Fruit fly (Drosophila melanogaster) whole organism, embryonic: ENCODE measurements around the gene Pez.
A peak's percentile ranks its signal among the peaks of the same experiment; 100 is the strongest.

Experiments used
- Atf3 ChIP-seq: fragments of 200-800 bp; sonication (Bioruptor generic); optimal IDR thresholded peaks from 3 replicates; lab custom pipeline; 2016; ENCODE audit warnings: missing biosample characterization, missing genetic modification characterization
- CG10979 ChIP-seq: fragments of 200-800 bp; sonication (Bioruptor generic); optimal IDR thresholded peaks from 2 replicates; lab custom pipeline; 2018; ENCODE audit warnings: missing biosample characterization, mild to moderate bottlenecking, missing genetic modification characterization, moderate library complexity
- CG11504 ChIP-seq: fragments of 200-800 bp; sonication (Bioruptor generic); optimal IDR thresholded peaks from 3 replicates; lab custom pipeline; 2019; ENCODE audit warnings: missing biosample characterization, mild to moderate bottlenecking, missing genetic modification characterization, moderate library complexity
- CG12659 ChIP-seq: fragments of 200-800 bp; sonication (Bioruptor generic); optimal IDR thresholded peaks from 3 replicates; lab custom pipeline; 2017; ENCODE audit warnings: mild to moderate bottlenecking, missing biosample characterization, missing genetic modification reagents, missing genetic modification characterization
- CG18011 ChIP-seq: fragments of 200-800 bp; sonication (Bioruptor generic); optimal IDR thresholded peaks from 2 replicates; lab custom pipeline; 2017; ENCODE audit warnings: missing biosample characterization, missing genetic modification characterization, mild to moderate bottlenecking, moderate library complexity, missing genotype
- CG32532 ChIP-seq: fragments of 200-800 bp; sonication (Bioruptor generic); IDR thresholded peaks from 2 replicates; pipeline ENCODE4 v1.3.6; 2022; ENCODE audit warnings: missing biosample characterization, missing genetic modification characterization
- CG33557 ChIP-seq: fragments of 200-800 bp; sonication (Bioruptor generic); optimal IDR thresholded peaks from 2 replicates; lab custom pipeline; 2019; ENCODE audit warnings: missing biosample characterization, mild to moderate bottlenecking, missing genetic modification characterization, moderate library complexity
- CG3407 ChIP-seq: fragments of 200-800 bp; sonication (Bioruptor generic); optimal IDR thresholded peaks from 2 replicates; lab custom pipeline; 2018; ENCODE audit warnings: missing biosample characterization, mild to moderate bottlenecking, missing genetic modification characterization
- CG5245 ChIP-seq: fragments of 200-800 bp; sonication (Bioruptor generic); optimal IDR thresholded peaks from 3 replicates; lab custom pipeline; 2016; ENCODE audit warnings: missing biosample characterization, missing genetic modification characterization
- CG6175 ChIP-seq: fragments of 200-800 bp; sonication (Bioruptor generic); IDR thresholded peaks from 3 replicates; pipeline ENCODE4 v1.3.6; 2022; ENCODE audit warnings: missing biosample characterization, missing genetic modification characterization
- CG6683 ChIP-seq: fragments of 200-800 bp; sonication (Bioruptor generic); optimal IDR thresholded peaks from 2 replicates; lab custom pipeline; 2017; ENCODE audit warnings: missing biosample characterization, mild to moderate bottlenecking, missing genetic modification characterization, missing genetic modification reagents
- CG7786 ChIP-seq: fragments of 200-800 bp; sonication (Bioruptor generic); optimal IDR thresholded peaks from 2 replicates; lab custom pipeline; 2016; ENCODE audit warnings: missing biosample characterization, missing genetic modification characterization
- CG8290 ChIP-seq, 3 experiments: fragments of 200-800 bp; sonication (Bioruptor generic); optimal IDR thresholded peaks; 2 replicates each; lab custom pipeline; 2016 to 2019; ENCODE audit warnings: missing biosample characterization in 3 of 3, missing genetic modification characterization in 3 of 3, mild to moderate bottlenecking in 2 of 3, moderate library complexity in 1 of 3
- CG9817 ChIP-seq: fragments of 200-800 bp; sonication (Bioruptor generic); optimal IDR thresholded peaks from 2 replicates; lab custom pipeline; 2018; ENCODE audit warnings: missing biosample characterization, mild to moderate bottlenecking, missing genetic modification characterization, moderate library complexity
- CG9932 ChIP-seq: fragments of 200-800 bp; sonication (Bioruptor generic); IDR thresholded peaks from 2 replicates; pipeline ENCODE4 v1.3.6; 2022; ENCODE audit warnings: missing biosample characterization, missing genetic modification characterization
- Dad ChIP-seq: fragments of 200-800 bp; sonication (Bioruptor generic); optimal IDR thresholded peaks from 3 replicates; lab custom pipeline; 2016; ENCODE audit warnings: missing biosample characterization, missing genetic modification characterization
- Drgx ChIP-seq: fragments of 200-800 bp; sonication (Bioruptor generic); IDR thresholded peaks from 2 replicates; pipeline ENCODE4 v1.3.6; 2022; ENCODE audit warnings: missing biosample characterization, missing genetic modification characterization
- Ets65A ChIP-seq: fragments of 200-800 bp; sonication (Bioruptor generic); peaks from one replicate; lab custom pipeline; 2016; ENCODE audit warnings: missing biosample characterization, missing genetic modification characterization
- Fer1 ChIP-seq: fragments of 200-800 bp; sonication (Bioruptor generic); optimal IDR thresholded peaks from 2 replicates; lab custom pipeline; 2017; ENCODE audit warnings: missing biosample characterization, mild to moderate bottlenecking, missing genetic modification characterization
- HLH54F ChIP-seq: fragments of 200-800 bp; sonication (Bioruptor generic); optimal IDR thresholded peaks from 3 replicates; lab custom pipeline; 2016; ENCODE audit warnings: missing biosample characterization, missing genetic modification characterization
- HmgD ChIP-seq: fragments of 200-800 bp; sonication (Bioruptor generic); optimal IDR thresholded peaks from 3 replicates; lab custom pipeline; 2016; ENCODE audit warnings: missing biosample characterization, missing genetic modification characterization
- Lhr ChIP-seq: fragments of 200-800 bp; sonication (Bioruptor generic); optimal IDR thresholded peaks from 3 replicates; lab custom pipeline; 2017; ENCODE audit warnings: mild to moderate bottlenecking, missing biosample characterization, missing genetic modification reagents, missing genetic modification characterization
- Lpt ChIP-seq: fragments of >200 bp; optimal IDR thresholded peaks from 2 replicates; lab custom pipeline; 2018; ENCODE audit warnings: missing biosample characterization, missing genetic modification characterization
- Meics ChIP-seq: fragments of 200-800 bp; sonication (Bioruptor generic); optimal IDR thresholded peaks from 2 replicates; lab custom pipeline; 2017; ENCODE audit warnings: missing biosample characterization, mild to moderate bottlenecking, missing genetic modification characterization
- NC2β ChIP-seq: fragments of 200-800 bp; sonication (Bioruptor generic); optimal IDR thresholded peaks from 2 replicates; lab custom pipeline; 2016; ENCODE audit warnings: missing biosample characterization, missing genetic modification characterization
- Oli ChIP-seq: fragments of 200-800 bp; sonication (Bioruptor generic); optimal IDR thresholded peaks from 2 replicates; lab custom pipeline; 2018; ENCODE audit warnings: missing biosample characterization, mild to moderate bottlenecking, missing genetic modification characterization, moderate library complexity
- Ptx1 ChIP-seq: fragments of 200-800 bp; sonication (Bioruptor generic); IDR thresholded peaks from 2 replicates; pipeline ENCODE4 v1.3.6; 2022; ENCODE audit warnings: missing biosample characterization, missing genetic modification characterization
- Sin3A ChIP-seq: fragments of >200 bp; optimal IDR thresholded peaks from 2 replicates; lab custom pipeline; 2018
- Sry-δ ChIP-seq: fragments of 200-800 bp; sonication (Bioruptor generic); optimal IDR thresholded peaks from 2 replicates; lab custom pipeline; 2016; ENCODE audit warnings: missing biosample characterization, missing genetic modification characterization
- Xrp1 ChIP-seq: fragments of 200-800 bp; sonication (Bioruptor generic); IDR thresholded peaks from 2 replicates; pipeline ENCODE4 v1.3.6; 2022; ENCODE audit warnings: missing biosample characterization, missing genetic modification characterization
- ase ChIP-seq: fragments of 200-800 bp; sonication (Bioruptor generic); IDR thresholded peaks from 3 replicates; pipeline ENCODE4 v1.3.6; 2022; ENCODE audit warnings: missing biosample characterization, missing genetic modification characterization
- bcd ChIP-seq: fragments of 200-800 bp; sonication (Bioruptor generic); optimal IDR thresholded peaks from 2 replicates; lab custom pipeline; 2017; ENCODE audit warnings: missing biosample characterization, mild to moderate bottlenecking, missing genetic modification characterization
- cad ChIP-seq: fragments of >200 bp; optimal IDR thresholded peaks from 2 replicates; lab custom pipeline; 2017; ENCODE audit warnings: missing biosample characterization, missing genetic modification characterization
- exex ChIP-seq: fragments of 200-800 bp; sonication (Bioruptor generic); optimal IDR thresholded peaks from 4 replicates; lab custom pipeline; 2018; ENCODE audit warnings: missing biosample characterization, mild to moderate bottlenecking, missing genetic modification characterization, moderate library complexity
- gsb-n ChIP-seq: fragments of 200-800 bp; sonication (Bioruptor generic); optimal IDR thresholded peaks from 3 replicates; lab custom pipeline; 2018; ENCODE audit warnings: missing biosample characterization, mild to moderate bottlenecking, missing genetic modification characterization
- ham ChIP-seq: fragments of 200-800 bp; sonication (Bioruptor generic); IDR thresholded peaks from 2 replicates; pipeline ENCODE4 v1.3.6; 2022; ENCODE audit warnings: missing biosample characterization, missing genetic modification characterization
- her ChIP-seq: fragments of 200-800 bp; sonication (Bioruptor generic); optimal IDR thresholded peaks from 2 replicates; lab custom pipeline; 2016; ENCODE audit warnings: missing biosample characterization, missing genetic modification characterization
- hth ChIP-seq: fragments of >200 bp; optimal IDR thresholded peaks from 2 replicates; lab custom pipeline; 2017; ENCODE audit warnings: inconsistent platforms
- insv ChIP-seq, 2 experiments: fragments of 200-800 bp; sonication (Bioruptor generic); optimal IDR thresholded peaks; 3 replicates each; lab custom pipeline; 2016 to 2018; ENCODE audit warnings: missing biosample characterization in 2 of 2, missing genetic modification characterization in 2 of 2
- jumu ChIP-seq: fragments of 200-800 bp; sonication (Bioruptor generic); optimal IDR thresholded peaks from 3 replicates; lab custom pipeline; 2016; ENCODE audit warnings: missing biosample characterization, missing genetic modification characterization
- klu ChIP-seq: fragments of 200-800 bp; sonication (Bioruptor generic); IDR thresholded peaks from 2 replicates; pipeline ENCODE4 v1.3.6; 2022; ENCODE audit warnings: missing biosample characterization, missing genetic modification characterization
- kni ChIP-seq: fragments of 200-800 bp; sonication (Bioruptor generic); optimal IDR thresholded peaks from 3 replicates; lab custom pipeline; 2017; ENCODE audit warnings: mild to moderate bottlenecking, missing biosample characterization, missing genetic modification reagents, missing genetic modification characterization
- nerfin-1 ChIP-seq: fragments of 200-800 bp; sonication (Bioruptor generic); optimal IDR thresholded peaks from 3 replicates; lab custom pipeline; 2019; ENCODE audit warnings: missing biosample characterization, mild to moderate bottlenecking, missing genetic modification characterization, moderate library complexity
- phol ChIP-seq: fragments of 200-800 bp; sonication (Bioruptor generic); optimal IDR thresholded peaks from 3 replicates; lab custom pipeline; 2018; ENCODE audit warnings: missing biosample characterization, mild to moderate bottlenecking, missing genetic modification characterization, moderate library complexity
- sim ChIP-seq: fragments of 200-800 bp; sonication (Bioruptor generic); IDR thresholded peaks from 2 replicates; pipeline ENCODE4 v1.3.6; 2022; ENCODE audit warnings: missing biosample characterization, missing genetic modification characterization
- sr ChIP-seq: fragments of 200-800 bp; sonication (Bioruptor generic); IDR thresholded peaks from 3 replicates; pipeline ENCODE4 v1.3.6; 2022; ENCODE audit warnings: missing biosample characterization, missing genetic modification characterization
- toy ChIP-seq: fragments of 200-800 bp; sonication (Bioruptor generic); IDR thresholded peaks from 2 replicates; pipeline ENCODE4 v1.3.6; 2022; ENCODE audit warnings: missing biosample characterization, missing genetic modification characterization
- twi ChIP-seq: fragments of 200-800 bp; optimal IDR thresholded peaks from 2 replicates; lab custom pipeline; 2019; ENCODE audit warnings: missing biosample characterization, mild to moderate bottlenecking, missing genetic modification characterization, moderate library complexity
- vfl ChIP-seq: fragments of 200-800 bp; sonication (Bioruptor generic); optimal IDR thresholded peaks from 2 replicates; lab custom pipeline; 2016; ENCODE audit warnings: missing biosample characterization, missing genetic modification characterization
- z ChIP-seq: fragments of 200-800 bp; sonication (Bioruptor generic); IDR thresholded peaks from 3 replicates; pipeline ENCODE4 v1.3.6; 2022; ENCODE audit warnings: missing biosample characterization, missing genetic modification characterization

Gene Pez

DNA sequence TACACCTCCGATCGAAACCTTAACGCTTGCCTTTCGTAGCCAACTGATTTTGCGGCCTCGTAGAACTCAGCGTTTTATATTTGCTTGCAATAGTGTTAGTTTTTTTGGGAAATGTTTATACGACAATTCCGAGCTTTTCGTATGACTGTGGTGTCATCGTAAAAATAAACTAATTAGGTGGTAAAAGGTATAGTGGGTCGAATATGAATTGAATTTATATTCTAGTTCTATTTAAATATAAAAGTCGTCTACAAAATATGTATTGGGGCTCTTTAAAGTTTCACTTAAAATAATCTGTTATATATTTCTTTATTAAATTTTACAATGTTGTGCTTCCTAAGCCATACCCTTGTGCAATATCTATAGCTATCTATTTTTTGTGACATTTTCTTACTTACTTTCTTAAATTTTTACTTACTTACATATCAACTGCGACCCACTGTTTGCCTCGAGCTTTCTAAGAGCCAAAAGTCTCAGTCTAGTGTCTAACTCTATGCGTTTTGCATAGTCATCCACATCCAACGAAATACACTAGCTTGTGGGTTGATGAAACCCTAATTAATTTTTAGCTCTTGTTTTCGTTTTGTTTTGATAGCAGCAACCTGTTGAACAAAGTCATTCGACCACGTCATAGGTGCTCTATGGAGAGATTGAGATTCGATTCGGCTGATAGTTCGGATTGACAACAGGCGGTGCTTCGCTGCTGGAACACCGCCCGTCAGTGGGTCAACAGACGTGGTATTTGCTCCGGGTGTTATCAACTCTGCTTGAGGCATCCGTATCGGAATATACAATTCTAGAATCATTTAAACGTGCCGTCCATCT is 12.7 kb upstream of the Pez start, which contains the start of gene CG9498 (continued):
- TF ChIP-seq hth (lab: Kevin White, UChicago) = no peak
- TF ChIP-seq CG18011 (GFP tag; lab: Kevin White, UChicago) = peak; percentile 54
- peak; percentile 95 for TF ChIP-seq CG32532
- TF ChIP-seq CG8290 (GFP tag; optimal IDR thresholded peaks at IDR 0.05; lab: Kevin White, UChicago) = peak; percentile 21
- peak in 1 of 2 experiments; percentile 9 for TF ChIP-seq CG8290 (tag; optimal IDR thresholded peaks at IDR 0.05; lab: Kevin White, UChicago)
- TF ChIP-seq CG9932 (GFP tag; lab: Robert Waterston, UW) = peak; percentile 91
- peak; percentile 95 for TF ChIP-seq exex
- no peak for TF ChIP-seq CG33557 (GFP tag; lab: Kevin White, UChicago)
- TF ChIP-seq Xrp1 (GFP tag; lab: Robert Waterston, UW) = peak; percentile 67
- no peak for TF ChIP-seq NC2β
- TF ChIP-seq cad = no peak
- TF ChIP-seq CG12659 (GFP tag; lab: Kevin White, UChicago) = peak; percentile 92
- peak; percentile 9 for TF ChIP-seq CG3407 (GFP tag; lab: Kevin White, UChicago)
- TF ChIP-seq Lhr (GFP tag; lab: Kevin White, UChicago) = no peak
- TF ChIP-seq CG6683 = peak; percentile 83
- TF ChIP-seq ase (GFP tag; lab: Robert Waterston, UW) = peak; percentile 72; the same call in 2 of the 3 replicates
- TF ChIP-seq sr = no peak
- TF ChIP-seq Atf3 = no peak
- no peak for TF ChIP-seq insv (GFP tag; optimal IDR thresholded peaks at IDR 0.05; lab: Kevin White, UChicago)
- peak; percentile 84 for TF ChIP-seq CG11504 (tag; lab: Kevin White, UChicago)
- TF ChIP-seq phol (tag; lab: Kevin White, UChicago) = peak; percentile 80
- TF ChIP-seq gsb-n (tag; lab: Kevin White, UChicago) = no peak
- no peak for TF ChIP-seq her (GFP tag; lab: Kevin White, UChicago)
- TF ChIP-seq CG9817 = peak; percentile 74
- no peak for TF ChIP-seq jumu (GFP tag; lab: Kevin White, UChicago)
- peak; percentile 27 for TF ChIP-seq CG7786
- no peak for TF ChIP-seq Lpt
- TF ChIP-seq Sin3A (lab: Kevin White, UChicago) = no peak
- peak; percentile 14 for TF ChIP-seq vfl (GFP tag; lab: Kevin White, UChicago)
- TF ChIP-seq Meics (GFP tag; lab: Kevin White, UChicago) = peak; percentile 96
- no peak for TF ChIP-seq HLH54F (GFP tag; lab: Kevin White, UChicago)
- TF ChIP-seq kni (GFP tag; lab: Kevin White, UChicago) = peak; percentile 9
- no peak for TF ChIP-seq sim (GFP tag; lab: Robert Waterston, UW)
- TF ChIP-seq Oli (tag; lab: Kevin White, UChicago) = peak; percentile 79
- TF ChIP-seq z (GFP tag; lab: Robert Waterston, UW) = no peak
- peak; percentile 62 for TF ChIP-seq CG10979 (tag; lab: Kevin White, UChicago)
- no peak for TF ChIP-seq Sry-δ (GFP tag; lab: Kevin White, UChicago)
- TF ChIP-seq CG5245 (GFP tag; lab: Kevin White, UChicago) = no peak
- no peak for TF ChIP-seq Dad (GFP tag; lab: Kevin White, UChicago)
- TF ChIP-seq toy (GFP tag; lab: Robert Waterston, UW) = peak; percentile 83
- TF ChIP-seq Drgx (GFP tag; lab: Robert Waterston, UW) = no peak
- peak; percentile 33 for TF ChIP-seq twi (tag; lab: Kevin White, UChicago)
- TF ChIP-seq nerfin-1 (tag; lab: Kevin White, UChicago) = peak; percentile 66
- TF ChIP-seq Ptx1 (GFP tag; lab: Robert Waterston, UW) = peak; percentile 81
- peak; percentile 94 for TF ChIP-seq Fer1
- TF ChIP-seq ham = 0 out of 2 replicates have a peak, but pooled peaks have one; percentile 64
- peak; percentile 73 for TF ChIP-seq bcd (GFP tag; lab: Kevin White, UChicago)
- no peak; the same call in 1 of the 2 replicates for TF ChIP-seq klu (GFP tag; lab: Robert Waterston, UW)
- TF ChIP-seq CG6175 (GFP tag; lab: Robert Waterston, UW) = peak; percentile 60; the same call in 2 of the 3 replicates
- TF ChIP-seq HmgD (GFP tag; lab: Kevin White, UChicago) = no peak
- TF ChIP-seq Ets65A (GFP tag; lab: Kevin White, UChicago) = no peak
